Worm (Caenorhabditis elegans) whole organism, early embryonic: ENCODE data around the gene F09E10.5.

Source experiments
- B0310.2 ChIP-seq: sonication (generic microtip); optimal IDR thresholded peaks from 2 replicates; lab custom pipeline; 2016; ENCODE audit warnings: mild to moderate bottlenecking, missing genetic modification characterization, missing compliant biosample characterization
- F13C5.2 ChIP-seq: sonication (generic microtip); optimal IDR thresholded peaks from 2 replicates; lab custom pipeline; 2017; ENCODE audit warnings: mild to moderate bottlenecking, missing genetic modification characterization, inconsistent platforms, missing compliant biosample characterization
- aly-1 ChIP-seq: sonication (generic microtip); optimal IDR thresholded peaks from 2 replicates; lab custom pipeline; 2016; ENCODE audit warnings: missing genetic modification characterization, missing compliant biosample characterization
- ama-1 ChIP-seq: fragments of 150-350 bp; optimal IDR thresholded peaks from 2 replicates; lab custom pipeline; 2014
- ceh-13 ChIP-seq: fragments of 200-800 bp; sonication (Bioruptor generic); optimal IDR thresholded peaks from 2 replicates; lab custom pipeline; 2018; ENCODE audit warnings: mild to moderate bottlenecking, missing genetic modification characterization, missing compliant biosample characterization
- ceh-36 ChIP-seq: sonication (generic microtip); optimal IDR thresholded peaks from 2 replicates; lab custom pipeline; 2016; ENCODE audit warnings: missing genetic modification characterization, inconsistent platforms, missing compliant biosample characterization
- ets-7 ChIP-seq: sonication (generic microtip); optimal IDR thresholded peaks from 2 replicates; lab custom pipeline; 2016; ENCODE audit warnings: missing genotype, missing genetic modification characterization, missing compliant biosample characterization
- flt-1 ChIP-seq: fragments of 200-800 bp; sonication (Bioruptor generic); IDR thresholded peaks from 2 replicates; pipeline ENCODE4 v1.3.6; 2022; ENCODE audit warnings: missing genetic modification characterization, missing compliant biosample characterization
- hmbx-1 ChIP-seq: sonication (generic microtip); optimal IDR thresholded peaks from 2 replicates; lab custom pipeline; 2016; ENCODE audit warnings: mild to moderate bottlenecking, missing genetic modification characterization, missing compliant biosample characterization
- hmg-4 ChIP-seq: fragments of 200-800 bp; sonication (Bioruptor generic); optimal IDR thresholded peaks from 2 replicates; lab custom pipeline; 2018; ENCODE audit warnings: mild to moderate bottlenecking, missing genetic modification characterization, missing compliant biosample characterization
- hnd-1 ChIP-seq: sonication (generic microtip); optimal IDR thresholded peaks from 2 replicates; lab custom pipeline; 2016; ENCODE audit warnings: missing genetic modification characterization, missing compliant biosample characterization
- pes-1 ChIP-seq: fragments of 200-800 bp; sonication (Bioruptor generic); IDR thresholded peaks from 2 replicates; pipeline ENCODE4 v1.3.6; 2022; ENCODE audit warnings: missing genetic modification reagents, missing genetic modification characterization, missing compliant biosample characterization
- scrt-1 ChIP-seq: fragments of 200-800 bp; sonication (Bioruptor generic); IDR thresholded peaks from 2 replicates; pipeline ENCODE4 v1.3.6; 2022; ENCODE audit warnings: missing genetic modification characterization, missing compliant biosample characterization
- sea-1 ChIP-seq: fragments of 200-800 bp; sonication (Bioruptor generic); conservative IDR thresholded peaks from 2 replicates; pipeline ENCODE4 v1.3.6; 2022; ENCODE audit warnings: missing genetic modification characterization, missing compliant biosample characterization
- tbx-11 ChIP-seq: fragments of 200-800 bp; sonication (Bioruptor generic); IDR thresholded peaks from 2 replicates; pipeline ENCODE4 v1.3.6; 2022; ENCODE audit warnings: missing genetic modification characterization, missing compliant biosample characterization
- tbx-37 ChIP-seq: fragments of 200-800 bp; sonication (Bioruptor generic); conservative IDR thresholded peaks from 2 replicates; pipeline ENCODE4 v1.3.6; 2022; ENCODE audit warnings: missing genetic modification reagents, missing genetic modification characterization, missing compliant biosample characterization
- tra-4 ChIP-seq: sonication (generic microtip); optimal IDR thresholded peaks from 2 replicates; lab custom pipeline; 2017; ENCODE audit warnings: missing genetic modification characterization, missing compliant biosample characterization

F09E10.5 gene

ce11 chrX:1501752-1502151, 7.6 kb upstream of the F09E10.5 start, which contains the start of gene F09E10.7:
Gene F09E10.7 (minus strand): TSS chrX:1501852.
- TF ChIP-seq F13C5.2 (tag; lab: Kevin White, UChicago) (no peak), ceh-13 (GFP tag; lab: Kevin White, UChicago) (no peak), B0310.2 (tag; lab: Kevin White, UChicago) (no peak), scrt-1 (GFP tag; lab: Robert Waterston, UW) (no peak), pes-1 (GFP tag; lab: Robert Waterston, UW) (no peak), hmg-4 (GFP tag; lab: Kevin White, UChicago) (no peak)

- TF ChIP-seq flt-1 (GFP tag; lab: Robert Waterston, UW): no peak
- no peak for TF ChIP-seq pes-1 (GFP tag; lab: Robert Waterston, UW)
- TF ChIP-seq aly-1 (tag; lab: Kevin White, UChicago): no peak
These were observed 5.3 kb upstream of the F09E10.5 start for ce11 chrX:1499499-1499898.

- TF ChIP-seq ceh-13 (GFP tag; lab: Kevin White, UChicago) (no peak), aly-1 (tag; lab: Kevin White, UChicago) (no peak)
These were observed 3.4 kb upstream of the F09E10.5 start, which contains the start of gene F09E10.6 for ce11 chrX:1497581-1497980. Gene F09E10.6 (minus strand): TSS chrX:1497681.

- no peak for TF ChIP-seq F13C5.2 (tag; lab: Kevin White, UChicago)
- TF ChIP-seq ceh-36 (tag; lab: Kevin White, UChicago): peak; percentile 63
These were observed 1.8 kb upstream of the F09E10.5 start for ce11 chrX:1495980-1496379.

- TF ChIP-seq flt-1 (GFP tag; lab: Robert Waterston, UW): no peak
- TF ChIP-seq hmg-4 (GFP tag; lab: Kevin White, UChicago): no peak
- no peak for TF ChIP-seq pes-1 (GFP tag; lab: Robert Waterston, UW)
- no peak for TF ChIP-seq sea-1 (GFP tag; lab: Robert Waterston, UW)
- no peak for TF ChIP-seq hmbx-1 (tag; lab: Kevin White, UChicago)
These were observed 2.0 kb downstream of the F09E10.5 start for ce11 chrX:1492174-1492573.

- TF ChIP-seq sea-1 (GFP tag; lab: Robert Waterston, UW) (no peak), tra-4 (tag; lab: Kevin White, UChicago) (no peak), hmg-4 (GFP tag; lab: Kevin White, UChicago) (no peak), tbx-37 (no peak), ets-7 (no peak), ceh-13 (GFP tag; lab: Kevin White, UChicago) (no peak), tbx-11 (GFP tag; lab: Robert Waterston, UW) (no peak)
These were observed 3.1 kb downstream of the F09E10.5 start for ce11 chrX:1491036-1491435.

- TF ChIP-seq hnd-1 (tag; lab: Kevin White, UChicago) (no peak), scrt-1 (GFP tag; lab: Robert Waterston, UW) (no peak), ama-1 (lab: Kevin White, UChicago) (no peak), tbx-37 (no peak), tbx-11 (GFP tag; lab: Robert Waterston, UW) (no peak), ets-7 (no peak), sea-1 (GFP tag; lab: Robert Waterston, UW) (no peak), F13C5.2 (tag; lab: Kevin White, UChicago) (no peak), B0310.2 (tag; lab: Kevin White, UChicago) (no peak), aly-1 (tag; lab: Kevin White, UChicago) (no peak), ceh-13 (GFP tag; lab: Kevin White, UChicago) (no peak), tra-4 (tag; lab: Kevin White, UChicago) (no peak)
These were observed 4.6 kb downstream of the F09E10.5 start for ce11 chrX:1489574-1489973.

- no peak for TF ChIP-seq B0310.2 (tag; lab: Kevin White, UChicago)
- no peak for TF ChIP-seq hnd-1 (tag; lab: Kevin White, UChicago)
- TF ChIP-seq tra-4 (tag; lab: Kevin White, UChicago): no peak
- no peak for TF ChIP-seq scrt-1 (GFP tag; lab: Robert Waterston, UW)
- TF ChIP-seq hmbx-1 (tag; lab: Kevin White, UChicago): no peak
- TF ChIP-seq tbx-37: no peak
- TF ChIP-seq aly-1 (tag; lab: Kevin White, UChicago): no peak
- TF ChIP-seq flt-1 (GFP tag; lab: Robert Waterston, UW): no peak
- no peak for TF ChIP-seq ceh-13 (GFP tag; lab: Kevin White, UChicago)
These were observed 5.4 kb downstream of the F09E10.5 start for ce11 chrX:1488775-1489174.

ce11 chrX:1487096-1487495, 7.1 kb downstream of the F09E10.5 start:
- TF ChIP-seq flt-1 (GFP tag; lab: Robert Waterston, UW): no peak
- no peak for TF ChIP-seq ceh-13 (GFP tag; lab: Kevin White, UChicago)
- TF ChIP-seq B0310.2 (tag; lab: Kevin White, UChicago): no peak
- no peak for TF ChIP-seq tra-4 (tag; lab: Kevin White, UChicago)
- no peak for TF ChIP-seq sea-1 (GFP tag; lab: Robert Waterston, UW)
- no peak for TF ChIP-seq scrt-1 (GFP tag; lab: Robert Waterston, UW)
- TF ChIP-seq ets-7: no peak
- TF ChIP-seq tbx-37: no peak
- no peak for TF ChIP-seq hmg-4 (GFP tag; lab: Kevin White, UChicago)
- no peak for TF ChIP-seq F13C5.2 (tag; lab: Kevin White, UChicago)
- no peak for TF ChIP-seq pes-1 (GFP tag; lab: Robert Waterston, UW)
- no peak for TF ChIP-seq hnd-1 (tag; lab: Kevin White, UChicago)
- TF ChIP-seq hmbx-1 (tag; lab: Kevin White, UChicago): no peak
- TF ChIP-seq ama-1 (lab: Kevin White, UChicago): no peak
- TF ChIP-seq ceh-36 (tag; lab: Kevin White, UChicago): no peak
- no peak for TF ChIP-seq tbx-11 (GFP tag; lab: Robert Waterston, UW)
- no peak for TF ChIP-seq aly-1 (tag; lab: Kevin White, UChicago)
